Worm (Caenorhabditis elegans) whole organism, L4/young adult: ENCODE data around the gene Y37E11AL.2.

Experiments used
- W03F9.2 ChIP-seq: fragments of 150-350 bp; optimal IDR thresholded peaks from 2 replicates; lab custom pipeline; 2014; ENCODE audit warnings: missing biosample characterization, missing genetic modification characterization
- dao-5 ChIP-seq: sonication (generic microtip); optimal IDR thresholded peaks from 2 replicates; lab custom pipeline; 2016; ENCODE audit warnings: missing genotype, missing genetic modification characterization, moderate library complexity, missing compliant biosample characterization
- him-1 ChIP-seq: sonication (generic microtip); optimal IDR thresholded peaks from 2 replicates; lab custom pipeline; 2016; ENCODE audit warnings: missing genotype, missing genetic modification reagents, missing genetic modification characterization, missing compliant biosample characterization

ce11 chrIV:3667796-3668195 lies 30.5 kb upstream of the Y37E11AL.2 start:
- no peak for TF ChIP-seq W03F9.2 (tag; lab: Kevin White, UChicago)
- TF ChIP-seq him-1 (tag; lab: Kevin White, UChicago), result no peak
- no peak for TF ChIP-seq dao-5 (tag; lab: Kevin White, UChicago)
